Fruit fly (Drosophila melanogaster): Measurements from ENCODE around the gene milt.

Gene milt

DNA sequence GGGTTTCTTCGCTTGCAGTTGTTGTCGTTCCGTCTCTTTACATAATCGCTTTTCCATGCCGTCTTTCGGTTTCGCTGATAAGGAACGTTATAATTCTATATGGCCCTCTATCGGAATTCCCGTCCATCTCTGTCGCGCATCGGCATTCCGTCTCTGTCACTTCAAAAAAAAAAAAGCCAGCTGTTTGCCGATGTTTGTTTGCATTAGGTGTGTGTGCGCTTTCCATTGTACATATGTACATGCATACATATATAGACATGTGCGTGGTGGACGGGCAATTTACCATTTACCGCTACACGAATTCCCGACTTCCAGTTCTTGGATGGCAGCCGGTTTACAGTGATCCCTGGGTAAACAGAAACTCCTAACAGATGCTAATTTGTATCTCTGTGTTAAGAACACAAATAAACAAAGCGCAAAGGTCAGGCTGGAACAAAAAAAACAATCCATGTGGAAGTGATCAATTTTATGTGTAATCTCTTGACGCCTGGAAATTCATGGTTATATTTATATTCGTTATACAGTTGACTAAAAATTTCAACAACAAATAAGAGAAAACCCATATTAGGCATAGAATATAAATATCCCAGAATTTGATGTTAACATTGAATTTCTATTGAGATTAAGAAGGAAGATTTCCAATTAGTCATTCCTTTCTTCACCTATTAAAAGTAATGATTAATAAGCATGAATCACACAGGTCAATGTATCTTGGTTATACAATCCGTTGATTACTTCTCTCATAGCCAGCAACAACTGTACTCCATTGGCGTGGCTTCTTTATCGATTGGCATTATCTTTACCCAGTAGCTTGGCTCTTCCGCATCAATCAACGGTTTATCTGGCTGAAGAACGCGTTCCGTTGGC is 5.6 kb downstream of the milt start (continued):
- no peak for TF ChIP-seq CG30020 (tag; optimal IDR thresholded peaks at IDR 0.05)
- TF ChIP-seq CG4404 (GFP tag; IDR thresholded peaks at IDR 0.05): no peak
- TF ChIP-seq E2f2 (GFP tag; IDR thresholded peaks at IDR 0.05): no peak
- no peak for TF ChIP-seq Lpt (GFP tag; optimal IDR thresholded peaks at IDR 0.05)
- TF ChIP-seq fd102C (GFP tag; optimal IDR thresholded peaks at IDR 0.05): peak; percentile 52
- no peak for TF ChIP-seq vvl (GFP tag; IDR thresholded peaks at IDR 0.05)
- no peak for TF ChIP-seq cad (GFP tag; optimal IDR thresholded peaks at IDR 0.05)
- TF ChIP-seq Camta (GFP tag; optimal IDR thresholded peaks at IDR 0.05): no peak
- no peak for TF ChIP-seq pzg (GFP tag; optimal IDR thresholded peaks at IDR 0.05)
- TF ChIP-seq CG17385 (GFP tag; optimal IDR thresholded peaks at IDR 0.05): peak; percentile 11
- TF ChIP-seq CG7372 (GFP tag; IDR thresholded peaks at IDR 0.05): no peak
- no peak for TF ChIP-seq GATAe (GFP tag; conservative IDR thresholded peaks at IDR 0.05)
- TF ChIP-seq eyg (GFP tag; optimal IDR thresholded peaks at IDR 0.05): no peak
- no peak for TF ChIP-seq CG14667 (GFP tag; IDR thresholded peaks at IDR 0.05)
- no peak for TF ChIP-seq stwl (tag; optimal IDR thresholded peaks at IDR 0.05)
- no peak for TF ChIP-seq E2f1 (GFP tag; IDR thresholded peaks at IDR 0.05)
- TF ChIP-seq Trl (optimal IDR thresholded peaks at IDR 0.05): no peak
- TF ChIP-seq Trl (GFP tag; optimal IDR thresholded peaks at IDR 0.05): peak; percentile 17
- TF ChIP-seq run (tag; optimal IDR thresholded peaks at IDR 0.05): no peak
- no peak for TF ChIP-seq mld (GFP tag; IDR thresholded peaks at IDR 0.05; ENCODE audit: partially characterized antibody)
- no peak for TF ChIP-seq Atf3 (GFP tag; optimal IDR thresholded peaks at IDR 0.05)
- no peak for TF ChIP-seq Mad (GFP tag; optimal IDR thresholded peaks at IDR 0.05)
- no peak for TF ChIP-seq crc (GFP tag; optimal IDR thresholded peaks at IDR 0.05)
- no peak for TF ChIP-seq CG7786 (GFP tag; optimal IDR thresholded peaks at IDR 0.05)
- TF ChIP-seq pita (GFP tag; optimal IDR thresholded peaks at IDR 0.05): no peak
- peak; percentile 71; the same call in 1 of the 2 replicates for TF ChIP-seq chm (GFP tag; IDR thresholded peaks at IDR 0.05)
- TF ChIP-seq cato (GFP tag; optimal IDR thresholded peaks at IDR 0.05; ENCODE audit: borderline replicate concordance): no peak
- no peak for TF ChIP-seq CG1233 (GFP tag; optimal IDR thresholded peaks at IDR 0.05)
- TF ChIP-seq CG6813 (GFP tag; optimal IDR thresholded peaks at IDR 0.05): peak; percentile 9
- peak; percentile 24 for TF ChIP-seq lilli (GFP tag; optimal IDR thresholded peaks at IDR 0.05)
- no peak for TF ChIP-seq Opbp (GFP tag; IDR thresholded peaks at IDR 0.05; ENCODE audit: partially characterized antibody)
- no peak for TF ChIP-seq CG12744 (GFP tag; optimal IDR thresholded peaks at IDR 0.05)
- TF ChIP-seq CG4820 (GFP tag; optimal IDR thresholded peaks at IDR 0.05): no peak
- TF ChIP-seq CG7928 (GFP tag; optimal IDR thresholded peaks at IDR 0.05): no peak
- TF ChIP-seq bowl (GFP tag; IDR thresholded peaks at IDR 0.05): no peak
- peak; percentile 41 for TF ChIP-seq CG12299 (tag; optimal IDR thresholded peaks at IDR 0.05)
- TF ChIP-seq CG18262 (tag; optimal IDR thresholded peaks at IDR 0.05): peak; percentile 47
- no peak for TF ChIP-seq lov (optimal IDR thresholded peaks at IDR 0.05)
- TF ChIP-seq lov (GFP tag; IDR thresholded peaks at IDR 0.05): peak; percentile 81; the same call in 1 of the 3 replicates
- TF ChIP-seq dati (GFP tag; IDR thresholded peaks at IDR 0.05): no peak
- no peak for TF ChIP-seq ham (GFP tag; IDR thresholded peaks at IDR 0.05)
- no peak for TF ChIP-seq usp (GFP tag; optimal IDR thresholded peaks at IDR 0.05)
- no peak for TF ChIP-seq Jarid2 (GFP tag; optimal IDR thresholded peaks at IDR 0.05)
- peak; percentile 49 for TF ChIP-seq oc (tag; optimal IDR thresholded peaks at IDR 0.05)
- TF ChIP-seq ci (GFP tag; IDR thresholded peaks at IDR 0.05): peak; percentile 84
- TF ChIP-seq tap (tag; optimal IDR thresholded peaks at IDR 0.05): no peak
- TF ChIP-seq esg (GFP tag; conservative IDR thresholded peaks at IDR 0.05): no peak
- TF ChIP-seq br (optimal IDR thresholded peaks at IDR 0.05): no peak
- TF ChIP-seq CG3847 (GFP tag; IDR thresholded peaks at IDR 0.05): no peak
- peak; percentile 36 for TF ChIP-seq phol (tag; optimal IDR thresholded peaks at IDR 0.05)
- TF ChIP-seq org-1 (GFP tag; optimal IDR thresholded peaks at IDR 0.05): no peak
- TF ChIP-seq z (GFP tag; IDR thresholded peaks at IDR 0.05): peak; percentile 65
